Worm (Caenorhabditis elegans): ENCODE results near the gene ZC168.2.
A peak's percentile ranks its signal among the peaks of the same experiment; 100 is the strongest.
"Not testable (repeated sequence)": the region's sequence is repeated elsewhere in the genome, so short reads cannot be mapped to it uniquely, and the experiment has no call there.

ZC168.2 gene

DNA sequence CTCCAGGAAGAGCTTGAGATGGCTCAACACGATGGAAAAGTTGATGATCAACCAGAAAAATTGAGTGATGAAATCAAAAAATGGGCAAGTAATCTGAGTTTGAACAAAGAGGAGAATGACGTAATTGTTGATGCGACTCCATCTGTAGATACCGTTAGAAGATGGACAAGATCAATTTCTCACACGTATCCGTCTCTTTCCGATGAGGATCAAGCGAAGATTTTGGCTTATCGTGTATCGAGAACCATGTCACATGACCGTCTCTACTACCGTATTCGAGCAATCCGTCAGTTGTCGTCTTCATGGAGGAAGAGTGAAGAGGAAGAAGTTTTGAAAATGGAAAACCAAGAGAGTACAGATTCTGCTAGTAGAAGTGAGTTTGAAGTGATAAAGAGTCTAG, 9.8 kb upstream of the ZC168.2 start:
- TF ChIP-seq ztf-23 (GFP tag; IDR thresholded peaks at IDR 0.05), result no peak
- no peak for TF ChIP-seq cog-1 (tag; optimal IDR thresholded peaks at IDR 0.05)
- no peak for TF ChIP-seq klf-2 (GFP tag; conservative IDR thresholded peaks at IDR 0.05)
- TF ChIP-seq tab-1 (GFP tag; IDR thresholded peaks at IDR 0.05), result no peak
- TF ChIP-seq ztf-29 (GFP tag; IDR thresholded peaks at IDR 0.05), result no peak
- no peak for TF ChIP-seq flt-1 (GFP tag; IDR thresholded peaks at IDR 0.05)
- TF ChIP-seq T22C8.4 (GFP tag; IDR thresholded peaks at IDR 0.05), result no peak
- TF ChIP-seq ref-1 (GFP tag; conservative IDR thresholded peaks at IDR 0.05), result no peak
- no peak for TF ChIP-seq med-1 (GFP tag; optimal IDR thresholded peaks at IDR 0.05; ENCODE audit: insufficient read depth)

DNA sequence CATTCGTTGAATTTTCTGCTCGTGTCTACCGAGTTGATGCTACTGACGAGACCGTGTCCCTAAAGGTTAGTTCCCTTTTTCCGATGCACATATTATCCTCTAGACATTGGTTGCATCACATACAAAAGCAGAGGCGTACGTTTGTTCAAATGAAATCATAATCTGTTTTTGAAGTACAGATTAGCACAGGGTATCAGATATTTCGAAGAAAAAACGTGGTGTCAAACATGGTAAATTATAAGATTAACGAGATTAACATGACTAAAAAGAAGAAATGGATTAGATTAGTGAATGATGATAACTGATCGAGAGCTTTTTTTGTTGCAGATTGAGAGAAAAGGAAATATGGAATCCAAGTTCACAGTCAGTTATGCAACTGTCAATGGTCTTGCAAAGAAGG, 9.0 kb upstream of the ZC168.2 start:
- TF ChIP-seq klf-2 (GFP tag; conservative IDR thresholded peaks at IDR 0.05), result no peak

DNA sequence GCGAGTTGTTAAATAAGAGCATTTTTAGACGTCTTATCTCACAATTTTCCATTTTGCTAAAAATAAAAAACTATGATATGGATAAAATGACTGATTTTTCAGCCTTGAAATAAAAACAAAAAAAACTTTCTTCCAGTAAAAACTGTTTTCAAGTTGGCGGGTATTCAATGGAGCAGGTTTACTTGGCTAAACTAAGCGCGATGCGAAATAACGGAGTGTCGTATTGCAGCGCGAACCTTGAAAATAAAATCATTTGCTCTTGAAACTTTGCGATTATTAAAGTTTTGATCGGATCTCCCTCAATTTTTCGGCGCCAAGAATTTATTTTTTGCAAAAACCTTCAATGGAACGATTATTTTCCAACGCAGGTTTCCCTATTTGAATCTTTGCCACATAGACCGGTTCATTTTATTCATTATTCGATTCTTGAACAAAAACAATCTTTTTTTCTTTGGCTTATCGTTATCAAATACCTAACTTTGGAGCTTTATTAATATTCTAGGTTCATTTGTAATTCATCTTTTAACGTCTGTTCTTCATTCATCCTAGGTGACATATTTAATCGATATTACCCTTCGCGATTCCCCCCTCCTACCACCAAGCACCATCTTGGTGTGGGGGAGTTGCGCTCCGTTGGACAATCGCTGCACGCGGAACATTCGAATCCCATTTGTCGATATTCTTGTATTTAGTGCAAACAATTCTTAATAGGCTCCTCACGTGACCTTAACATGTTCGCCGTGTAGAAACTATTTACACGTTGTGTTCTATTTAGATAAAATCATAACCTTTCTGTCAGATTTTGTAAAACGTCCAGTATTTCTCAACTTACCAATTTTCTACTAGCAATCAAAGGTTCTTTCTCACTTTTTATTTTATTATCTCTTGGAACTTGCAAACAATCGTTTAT, 6.9 kb downstream of the ZC168.2 start, which contains the start of the genes orc-5 and cyb-1:
orc-5 (minus strand) TSS at position 62 of the 910 bp plus-strand sequence.
cyb-1 (plus strand) TSS at position 690 of the 910 bp plus-strand sequence.
- TF ChIP-seq ztf-23 (GFP tag; IDR thresholded peaks at IDR 0.05) (no peak), T22C8.4 (GFP tag; IDR thresholded peaks at IDR 0.05) (peak; percentile 68)

DNA sequence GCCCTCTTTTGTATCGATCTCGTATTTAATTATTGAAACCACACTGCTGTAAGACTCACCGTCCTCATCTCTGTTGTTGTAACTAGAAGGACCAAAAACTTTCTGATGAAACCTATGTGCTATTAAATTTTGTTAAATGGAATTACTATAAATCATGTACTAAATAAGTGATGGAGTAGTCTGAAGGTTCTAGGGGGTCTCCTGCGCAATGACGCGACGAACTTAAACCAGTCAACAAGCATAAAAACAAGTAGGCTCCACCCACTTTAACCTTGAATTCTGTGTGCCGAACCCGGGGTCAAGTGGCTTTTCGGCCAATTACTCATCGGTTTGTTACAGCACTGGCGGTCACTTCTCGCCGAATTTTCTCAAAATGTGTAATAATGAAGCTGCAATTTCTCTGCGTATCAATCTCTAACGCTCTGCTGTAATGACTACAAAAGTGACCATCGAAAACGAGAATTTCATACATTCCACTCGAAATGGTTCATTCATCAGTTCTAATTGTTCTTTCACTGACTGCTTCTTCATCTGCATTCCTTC, 9.2 kb downstream of the ZC168.2 start, which contains the start of gene grl-21:
grl-21 (plus strand) TSS at position 464 of the 543 bp plus-strand sequence.
- TF ChIP-seq tab-1 (GFP tag; IDR thresholded peaks at IDR 0.05) (no peak), ztf-29 (GFP tag; IDR thresholded peaks at IDR 0.05) (no peak), med-1 (GFP tag; optimal IDR thresholded peaks at IDR 0.05; ENCODE audit: insufficient read depth) (no peak)

DNA sequence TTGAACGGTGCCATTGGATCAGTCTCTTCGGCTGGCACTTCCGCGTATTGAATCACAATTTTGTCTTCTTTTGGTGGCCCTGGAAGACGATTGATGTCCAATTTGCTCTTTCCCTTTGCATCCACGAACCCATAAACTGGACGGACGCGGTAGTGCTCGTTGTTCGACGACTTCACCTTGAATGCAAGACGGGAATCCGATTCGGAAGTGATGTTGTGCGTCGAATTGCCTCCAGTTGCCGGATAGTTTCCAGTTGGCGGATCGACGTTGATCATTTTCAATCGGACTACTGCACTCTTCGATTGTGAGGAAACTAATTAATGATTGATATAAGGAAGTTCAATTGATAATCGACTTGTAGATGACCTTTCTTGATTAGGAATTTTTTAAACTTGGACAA, 10.5 kb downstream of the ZC168.2 start, which contains the start of gene ssp-34:
ssp-34 (minus strand) TSS at position 275 of the 400 bp plus-strand sequence.
- TF ChIP-seq cog-1 (tag; optimal IDR thresholded peaks at IDR 0.05) (no peak), ztf-29 (GFP tag; IDR thresholded peaks at IDR 0.05) (no peak), flt-1 (GFP tag; IDR thresholded peaks at IDR 0.05) (no peak)

DNA sequence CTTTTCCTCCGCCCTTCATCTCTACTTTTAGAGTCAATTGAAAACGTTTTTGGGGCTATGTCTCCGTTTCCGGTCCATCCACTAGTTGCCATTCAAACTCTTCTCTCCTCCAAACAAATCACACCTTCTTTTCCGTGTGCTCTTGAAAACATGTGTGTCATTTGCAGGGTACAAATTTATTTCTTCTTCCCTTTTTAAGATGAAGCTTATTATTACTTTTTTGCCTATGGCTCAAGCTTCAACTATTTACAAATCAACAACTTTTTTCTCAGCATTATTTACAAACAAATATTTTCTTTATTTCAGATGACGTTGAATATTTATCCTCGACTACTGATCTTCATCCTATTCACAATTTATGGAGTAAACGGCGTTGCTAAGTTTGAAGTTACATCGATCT, 16.6 kb downstream of the ZC168.2 start, which contains the start of gene T25B9.3:
T25B9.3 (plus strand) TSS at position 301 of the 400 bp plus-strand sequence.
- TF ChIP-seq klf-2 (GFP tag; conservative IDR thresholded peaks at IDR 0.05) (no peak), cog-1 (tag; optimal IDR thresholded peaks at IDR 0.05) (no peak), ztf-29 (GFP tag; IDR thresholded peaks at IDR 0.05) (no peak), ztf-23 (GFP tag; IDR thresholded peaks at IDR 0.05) (no peak), T22C8.4 (GFP tag; IDR thresholded peaks at IDR 0.05) (no peak), med-1 (GFP tag; optimal IDR thresholded peaks at IDR 0.05; ENCODE audit: insufficient read depth) (no peak), ref-1 (GFP tag; conservative IDR thresholded peaks at IDR 0.05) (no peak), flt-1 (GFP tag; IDR thresholded peaks at IDR 0.05) (no peak), tab-1 (GFP tag; IDR thresholded peaks at IDR 0.05) (no peak)

DNA sequence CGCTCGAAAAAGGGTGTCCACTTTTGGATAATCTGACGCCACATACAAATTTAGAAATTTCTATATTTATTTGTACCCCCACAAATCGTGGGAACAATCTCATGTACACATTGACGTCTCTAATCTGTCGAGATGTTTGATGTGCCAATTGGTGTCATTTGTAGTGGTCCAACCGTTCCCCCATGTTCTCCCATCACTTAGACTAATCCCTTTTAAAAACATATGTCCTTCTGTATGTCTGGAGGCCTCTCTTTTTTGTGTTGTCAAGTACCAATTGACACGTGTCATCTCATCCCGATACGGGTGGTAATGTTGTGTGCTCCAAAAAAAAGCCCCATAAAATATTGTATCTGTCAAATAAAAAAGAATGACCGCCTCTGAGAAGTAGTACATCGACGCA, 17.5 kb downstream of the ZC168.2 start:
- no peak for TF ChIP-seq klf-2 (GFP tag; conservative IDR thresholded peaks at IDR 0.05)
- no peak for TF ChIP-seq flt-1 (GFP tag; IDR thresholded peaks at IDR 0.05)
- no peak for TF ChIP-seq ztf-23 (GFP tag; IDR thresholded peaks at IDR 0.05)
- no peak for TF ChIP-seq cog-1 (tag; optimal IDR thresholded peaks at IDR 0.05)
- no peak for TF ChIP-seq med-1 (GFP tag; optimal IDR thresholded peaks at IDR 0.05; ENCODE audit: insufficient read depth)
- TF ChIP-seq tab-1 (GFP tag; IDR thresholded peaks at IDR 0.05), result no peak
- no peak for TF ChIP-seq ztf-29 (GFP tag; IDR thresholded peaks at IDR 0.05)
- TF ChIP-seq ref-1 (GFP tag; conservative IDR thresholded peaks at IDR 0.05), result no peak
- TF ChIP-seq T22C8.4 (GFP tag; IDR thresholded peaks at IDR 0.05), result no peak

DNA sequence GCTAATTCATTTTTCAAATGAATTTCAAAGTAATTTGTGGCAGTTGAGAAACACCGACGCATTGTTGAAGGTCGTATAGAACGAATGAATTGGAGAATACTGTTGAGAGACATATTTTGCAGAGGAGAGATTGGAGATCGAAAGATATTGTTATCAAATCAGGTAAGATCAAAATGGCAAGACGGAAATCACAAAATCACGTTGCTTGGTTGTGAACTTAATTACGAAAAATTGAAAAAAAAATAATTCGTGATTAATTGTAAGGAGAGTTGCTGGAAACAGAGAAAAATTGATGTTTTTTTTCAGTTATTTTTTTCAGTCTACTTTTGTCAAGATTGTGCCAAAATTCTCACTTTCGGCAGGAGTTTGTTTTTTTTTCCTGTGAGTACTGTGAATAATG, 22.2 kb downstream of the ZC168.2 start, which contains the start of gene T25B9.1:
T25B9.1 (minus strand) TSS at position 101 of the 400 bp plus-strand sequence.
- TF ChIP-seq flt-1 (GFP tag; IDR thresholded peaks at IDR 0.05) (no peak), cog-1 (tag; optimal IDR thresholded peaks at IDR 0.05) (no peak), klf-2 (GFP tag; conservative IDR thresholded peaks at IDR 0.05) (no peak)

DNA sequence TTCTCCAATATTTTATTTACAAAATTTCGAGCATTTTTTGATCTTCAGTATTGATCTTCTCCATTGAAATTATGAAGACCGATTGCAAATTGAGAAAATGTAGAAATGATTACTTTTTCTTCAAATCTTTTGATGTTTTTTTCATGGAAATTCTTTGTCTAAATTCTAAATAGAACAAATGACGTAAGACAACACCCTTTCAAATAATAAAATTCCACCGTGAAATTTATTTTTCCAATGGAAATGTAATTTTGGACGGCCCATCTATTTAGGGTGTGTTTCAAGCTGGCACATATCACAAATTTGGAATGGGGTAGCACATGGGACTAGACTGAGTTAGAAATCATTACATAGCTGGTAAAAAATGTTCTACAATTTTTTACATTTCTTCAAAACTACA, 23.9 kb downstream of the ZC168.2 start, which contains the start of gene T25B9.2:
T25B9.2 (minus strand) TSS at position 101 of the 400 bp plus-strand sequence.
- not testable (repeated sequence) for TF ChIP-seq ztf-23 (GFP tag; IDR thresholded peaks at IDR 0.05); T22C8.4 (GFP tag; IDR thresholded peaks at IDR 0.05); med-1 (GFP tag; optimal IDR thresholded peaks at IDR 0.05; ENCODE audit: insufficient read depth)

DNA sequence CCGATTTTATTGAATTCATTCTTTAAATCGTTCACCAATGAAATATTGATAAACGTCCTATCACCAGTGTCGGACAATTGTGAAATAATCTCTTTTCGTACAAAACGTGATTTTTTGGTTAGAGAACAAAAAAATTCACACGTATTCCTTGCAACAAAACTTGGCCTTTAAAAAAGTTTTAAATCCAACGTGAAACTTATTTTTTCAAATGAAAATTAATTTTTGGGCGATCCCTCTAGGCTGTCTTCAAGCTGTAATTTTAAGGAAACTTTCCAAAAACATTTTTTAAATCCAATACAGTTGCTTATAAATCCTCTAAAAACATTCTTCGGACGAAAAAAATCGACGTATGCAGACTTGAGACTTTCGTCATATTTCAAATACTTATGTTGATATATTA, 26.9 kb downstream of the ZC168.2 start, which contains the start of gene T25B9.5:
T25B9.5 (minus strand) TSS at position 101 of the 400 bp plus-strand sequence.
- TF ChIP-seq ztf-23 (GFP tag; IDR thresholded peaks at IDR 0.05) (no peak), flt-1 (GFP tag; IDR thresholded peaks at IDR 0.05) (no peak), tab-1 (GFP tag; IDR thresholded peaks at IDR 0.05) (no peak), T22C8.4 (GFP tag; IDR thresholded peaks at IDR 0.05) (no peak), med-1 (GFP tag; optimal IDR thresholded peaks at IDR 0.05; ENCODE audit: insufficient read depth) (no peak), cog-1 (tag; optimal IDR thresholded peaks at IDR 0.05) (no peak), ref-1 (GFP tag; conservative IDR thresholded peaks at IDR 0.05) (no peak)

Data from whole organism, midembryonic.